Worm (Caenorhabditis elegans): Measurements from ENCODE around the gene fat-5.

fat-5 gene

ce11 chrV:17724704-17725103 is at the start of gene fat-5:
Gene fat-5, plus strand, starts transcription at chrV:17725004.
- TF ChIP-seq flt-1 (GFP tag; IDR thresholded peaks at IDR 0.05) (no peak), T22C8.4 (GFP tag; IDR thresholded peaks at IDR 0.05) (no peak), cog-1 (tag; optimal IDR thresholded peaks at IDR 0.05) (no peak), ztf-29 (GFP tag; IDR thresholded peaks at IDR 0.05) (no peak), klf-2 (GFP tag; conservative IDR thresholded peaks at IDR 0.05) (no peak), ref-1 (GFP tag; conservative IDR thresholded peaks at IDR 0.05) (no peak)

- TF ChIP-seq T22C8.4 (GFP tag; IDR thresholded peaks at IDR 0.05): no peak
Observed at ce11 chrV:17676553-17676952, 48.3 kb upstream of the fat-5 start, which contains the start of gene str-92. Gene str-92, minus strand, starts transcription at chrV:17676653.

ce11 chrV:17683290-17683689 is 41.5 kb upstream of the fat-5 start:
- TF ChIP-seq tab-1 (GFP tag; IDR thresholded peaks at IDR 0.05): no peak
- no peak for TF ChIP-seq ref-1 (GFP tag; conservative IDR thresholded peaks at IDR 0.05)
- no peak for TF ChIP-seq T22C8.4 (GFP tag; IDR thresholded peaks at IDR 0.05)
- TF ChIP-seq ztf-23 (GFP tag; IDR thresholded peaks at IDR 0.05): no peak
- TF ChIP-seq med-1 (GFP tag; optimal IDR thresholded peaks at IDR 0.05; ENCODE audit: insufficient read depth): no peak
- no peak for TF ChIP-seq flt-1 (GFP tag; IDR thresholded peaks at IDR 0.05)
- TF ChIP-seq ztf-29 (GFP tag; IDR thresholded peaks at IDR 0.05): no peak

ce11 chrV:17683763-17684162 is 41.0 kb upstream of the fat-5 start, which contains the start of gene F59A1.15:
Gene F59A1.15, minus strand, starts transcription at chrV:17683863.
- TF ChIP-seq flt-1 (GFP tag; IDR thresholded peaks at IDR 0.05) (no peak), ref-1 (GFP tag; conservative IDR thresholded peaks at IDR 0.05) (no peak), ztf-29 (GFP tag; IDR thresholded peaks at IDR 0.05) (no peak), tab-1 (GFP tag; IDR thresholded peaks at IDR 0.05) (no peak), cog-1 (tag; optimal IDR thresholded peaks at IDR 0.05) (no peak), ztf-23 (GFP tag; IDR thresholded peaks at IDR 0.05) (no peak), klf-2 (GFP tag; conservative IDR thresholded peaks at IDR 0.05) (no peak), med-1 (GFP tag; optimal IDR thresholded peaks at IDR 0.05; ENCODE audit: insufficient read depth) (no peak), T22C8.4 (GFP tag; IDR thresholded peaks at IDR 0.05) (no peak)

- TF ChIP-seq klf-2 (GFP tag; conservative IDR thresholded peaks at IDR 0.05) (no peak), ztf-23 (GFP tag; IDR thresholded peaks at IDR 0.05) (no peak), tab-1 (GFP tag; IDR thresholded peaks at IDR 0.05) (no peak), T22C8.4 (GFP tag; IDR thresholded peaks at IDR 0.05) (no peak), ztf-29 (GFP tag; IDR thresholded peaks at IDR 0.05) (no peak), ref-1 (GFP tag; conservative IDR thresholded peaks at IDR 0.05) (no peak), med-1 (GFP tag; optimal IDR thresholded peaks at IDR 0.05; ENCODE audit: insufficient read depth) (no peak), flt-1 (GFP tag; IDR thresholded peaks at IDR 0.05) (no peak), cog-1 (tag; optimal IDR thresholded peaks at IDR 0.05) (no peak)
Observed at ce11 chrV:17684857-17685256, 39.9 kb upstream of the fat-5 start, which contains the start of the genes F59A1.16 and F59A1.6. Gene F59A1.16, minus strand, starts transcription at chrV:17684957. Gene F59A1.6, plus strand, starts transcription at chrV:17685141.

ce11 chrV:17686852-17687251 is 38.0 kb upstream of the fat-5 start, which contains the start of gene F59A1.18:
Gene F59A1.18, minus strand, starts transcription at chrV:17686952.
- TF ChIP-seq tab-1 (GFP tag; IDR thresholded peaks at IDR 0.05) (no peak), klf-2 (GFP tag; conservative IDR thresholded peaks at IDR 0.05) (no peak), ztf-29 (GFP tag; IDR thresholded peaks at IDR 0.05) (no peak), flt-1 (GFP tag; IDR thresholded peaks at IDR 0.05) (no peak), cog-1 (tag; optimal IDR thresholded peaks at IDR 0.05) (no peak), T22C8.4 (GFP tag; IDR thresholded peaks at IDR 0.05) (no peak), ztf-23 (GFP tag; IDR thresholded peaks at IDR 0.05) (no peak), med-1 (GFP tag; optimal IDR thresholded peaks at IDR 0.05; ENCODE audit: insufficient read depth) (no peak), ref-1 (GFP tag; conservative IDR thresholded peaks at IDR 0.05) (no peak)

- no peak for TF ChIP-seq T22C8.4 (GFP tag; IDR thresholded peaks at IDR 0.05)
- no peak for TF ChIP-seq tab-1 (GFP tag; IDR thresholded peaks at IDR 0.05)
- no peak for TF ChIP-seq ref-1 (GFP tag; conservative IDR thresholded peaks at IDR 0.05)
- no peak for TF ChIP-seq cog-1 (tag; optimal IDR thresholded peaks at IDR 0.05)
- no peak for TF ChIP-seq flt-1 (GFP tag; IDR thresholded peaks at IDR 0.05)
- TF ChIP-seq ztf-23 (GFP tag; IDR thresholded peaks at IDR 0.05): no peak
- no peak for TF ChIP-seq ztf-29 (GFP tag; IDR thresholded peaks at IDR 0.05)
- no peak for TF ChIP-seq med-1 (GFP tag; optimal IDR thresholded peaks at IDR 0.05; ENCODE audit: insufficient read depth)
- no peak for TF ChIP-seq klf-2 (GFP tag; conservative IDR thresholded peaks at IDR 0.05)
Observed at ce11 chrV:17690922-17691321, 33.9 kb upstream of the fat-5 start, which contains the start of gene F59A1.13. Gene F59A1.13, minus strand, starts transcription at chrV:17691022.

- TF ChIP-seq tab-1 (GFP tag; IDR thresholded peaks at IDR 0.05) (no peak), T22C8.4 (GFP tag; IDR thresholded peaks at IDR 0.05) (no peak), ztf-29 (GFP tag; IDR thresholded peaks at IDR 0.05) (no peak), cog-1 (tag; optimal IDR thresholded peaks at IDR 0.05) (no peak), klf-2 (GFP tag; conservative IDR thresholded peaks at IDR 0.05) (no peak), ref-1 (GFP tag; conservative IDR thresholded peaks at IDR 0.05) (no peak), ztf-23 (GFP tag; IDR thresholded peaks at IDR 0.05) (no peak), flt-1 (GFP tag; IDR thresholded peaks at IDR 0.05) (no peak), med-1 (GFP tag; optimal IDR thresholded peaks at IDR 0.05; ENCODE audit: insufficient read depth) (no peak)
Observed at ce11 chrV:17694260-17694659, 30.5 kb upstream of the fat-5 start.

ce11 chrV:17695802-17696201 is 29.0 kb upstream of the fat-5 start, which contains the start of gene Y26G10.1:
Gene Y26G10.1, minus strand, starts transcription at chrV:17695902.
- TF ChIP-seq med-1 (GFP tag; optimal IDR thresholded peaks at IDR 0.05; ENCODE audit: insufficient read depth) (no peak), ztf-23 (GFP tag; IDR thresholded peaks at IDR 0.05) (no peak), cog-1 (tag; optimal IDR thresholded peaks at IDR 0.05) (no peak), T22C8.4 (GFP tag; IDR thresholded peaks at IDR 0.05) (no peak), flt-1 (GFP tag; IDR thresholded peaks at IDR 0.05) (no peak), ztf-29 (GFP tag; IDR thresholded peaks at IDR 0.05) (no peak), ref-1 (GFP tag; conservative IDR thresholded peaks at IDR 0.05) (no peak), tab-1 (GFP tag; IDR thresholded peaks at IDR 0.05) (no peak), klf-2 (GFP tag; conservative IDR thresholded peaks at IDR 0.05) (no peak)

- no peak for TF ChIP-seq ztf-29 (GFP tag; IDR thresholded peaks at IDR 0.05)
- TF ChIP-seq med-1 (GFP tag; optimal IDR thresholded peaks at IDR 0.05; ENCODE audit: insufficient read depth): no peak
- no peak for TF ChIP-seq cog-1 (tag; optimal IDR thresholded peaks at IDR 0.05)
- TF ChIP-seq klf-2 (GFP tag; conservative IDR thresholded peaks at IDR 0.05): no peak
- no peak for TF ChIP-seq ztf-23 (GFP tag; IDR thresholded peaks at IDR 0.05)
Observed at ce11 chrV:17696753-17697152, 28.1 kb upstream of the fat-5 start, which contains the start of gene spp-29. Gene spp-29, minus strand, starts transcription at chrV:17696853.
